Worm (Caenorhabditis elegans) whole organism, mixed stage, embryonic: Measurements from ENCODE around the gene gcy-11.

Source experiments
- M03D4.4 ChIP-seq: sonication (generic microtip); optimal IDR thresholded peaks from 2 replicates; lab custom pipeline; 2017; ENCODE audit warnings: mild to moderate bottlenecking, missing genetic modification characterization, missing compliant biosample characterization
- bed-3 ChIP-seq: fragments of 200-800 bp; sonication (Bioruptor generic); optimal IDR thresholded peaks from 3 replicates; lab custom pipeline; 2018; ENCODE audit warnings: mild to moderate bottlenecking, missing genetic modification characterization, moderate library complexity, missing compliant biosample characterization
- blmp-1 ChIP-seq: fragments of 150-350 bp; optimal IDR thresholded peaks from 2 replicates; lab custom pipeline; 2014; ENCODE audit warnings: missing biosample characterization, missing genetic modification characterization
- ceh-39 ChIP-seq: fragments of 150-350 bp; optimal IDR thresholded peaks from 2 replicates; lab custom pipeline; 2014; ENCODE audit warnings: missing biosample characterization, missing genetic modification characterization
- ceh-43 ChIP-seq: fragments of 200-800 bp; sonication (Bioruptor generic); optimal IDR thresholded peaks from 2 replicates; lab custom pipeline; 2018; ENCODE audit warnings: mild to moderate bottlenecking, missing genetic modification characterization, moderate library complexity, missing compliant biosample characterization
- ces-1 ChIP-seq: fragments of 150-350 bp; optimal IDR thresholded peaks from 2 replicates; lab custom pipeline; 2014; ENCODE audit warnings: missing biosample characterization, missing genetic modification reagents, missing genetic modification characterization
- cnd-1 ChIP-seq: fragments of 200-800 bp; sonication (Bioruptor generic); optimal IDR thresholded peaks from 2 replicates; lab custom pipeline; 2018; ENCODE audit warnings: mild to moderate bottlenecking, missing genetic modification characterization, missing compliant biosample characterization
- drap-1 ChIP-seq: fragments of 200-800 bp; sonication (Bioruptor generic); optimal IDR thresholded peaks from 3 replicates; lab custom pipeline; 2018; ENCODE audit warnings: mild to moderate bottlenecking, missing genetic modification characterization, missing compliant biosample characterization
- elt-3 ChIP-seq: fragments of 150-350 bp; optimal IDR thresholded peaks from 2 replicates; lab custom pipeline; 2014; ENCODE audit warnings: missing biosample characterization, missing genetic modification characterization
- flh-1 ChIP-seq: fragments of 200-800 bp; sonication (Bioruptor generic); optimal IDR thresholded peaks from 2 replicates; lab custom pipeline; 2018; ENCODE audit warnings: mild to moderate bottlenecking, missing genetic modification characterization, moderate library complexity, missing compliant biosample characterization
- ham-2 ChIP-seq: fragments of 200-800 bp; sonication (Bioruptor generic); optimal IDR thresholded peaks from 2 replicates; lab custom pipeline; 2018; ENCODE audit warnings: mild to moderate bottlenecking, missing genetic modification characterization, missing compliant biosample characterization
- hlh-1 ChIP-seq: fragments of 150-350 bp; optimal IDR thresholded peaks from 2 replicates; lab custom pipeline; 2014; ENCODE audit warnings: missing biosample characterization, missing genetic modification reagents, missing genetic modification characterization
- lsy-2 ChIP-seq: fragments of 150-350 bp; optimal IDR thresholded peaks from 2 replicates; lab custom pipeline; 2014; ENCODE audit warnings: missing biosample characterization, missing genetic modification characterization
- mab-5 ChIP-seq: fragments of 150-350 bp; optimal IDR thresholded peaks from 2 replicates; lab custom pipeline; 2014; ENCODE audit warnings: missing biosample characterization, missing genetic modification characterization
- mep-1 ChIP-seq: fragments of 150-350 bp; optimal IDR thresholded peaks from 2 replicates; lab custom pipeline; 2017; ENCODE audit warnings: missing biosample characterization, missing genetic modification reagents, missing genetic modification characterization, inconsistent platforms
- nhr-12 ChIP-seq: fragments of 150-350 bp; optimal IDR thresholded peaks from 2 replicates; lab custom pipeline; 2014; ENCODE audit warnings: missing biosample characterization, missing genetic modification characterization
- nhr-237 ChIP-seq: fragments of 150-350 bp; optimal IDR thresholded peaks from 2 replicates; lab custom pipeline; 2014; ENCODE audit warnings: missing biosample characterization, missing genetic modification characterization
- nhr-28 ChIP-seq: fragments of 150-350 bp; optimal IDR thresholded peaks from 2 replicates; lab custom pipeline; 2014; ENCODE audit warnings: missing biosample characterization, missing genetic modification characterization
- pha-4 ChIP-seq: fragments of 150-350 bp; optimal IDR thresholded peaks from 2 replicates; lab custom pipeline; 2018; ENCODE audit warnings: missing biosample characterization, missing genetic modification reagents, missing genetic modification characterization
- sem-2 ChIP-seq: fragments of 200-800 bp; sonication (Bioruptor generic); optimal IDR thresholded peaks from 2 replicates; lab custom pipeline; 2018; ENCODE audit warnings: mild to moderate bottlenecking, missing genetic modification characterization, missing compliant biosample characterization
- snpc-4 ChIP-seq: fragments of 150-350 bp; optimal IDR thresholded peaks from 2 replicates; lab custom pipeline; 2014; ENCODE audit warnings: missing biosample characterization, missing genetic modification characterization
- sptf-1 ChIP-seq: sonication (generic microtip); optimal IDR thresholded peaks from 2 replicates; lab custom pipeline; 2017; ENCODE audit warnings: mild to moderate bottlenecking, missing genetic modification characterization, moderate library complexity, missing compliant biosample characterization
- tbx-8 ChIP-seq: fragments of 200-800 bp; sonication (Bioruptor generic); optimal IDR thresholded peaks from 2 replicates; lab custom pipeline; 2018; ENCODE audit warnings: mild to moderate bottlenecking, missing genetic modification characterization, moderate library complexity, missing compliant biosample characterization
- unc-120 ChIP-seq: sonication (generic microtip); optimal IDR thresholded peaks from 2 replicates; lab custom pipeline; 2017; ENCODE audit warnings: missing genetic modification characterization, missing compliant biosample characterization; ENCODE audit not compliant: poor library complexity, severe bottlenecking
- unc-39 ChIP-seq: fragments of 150-350 bp; optimal IDR thresholded peaks from 2 replicates; lab custom pipeline; 2014; ENCODE audit warnings: missing biosample characterization, missing genetic modification characterization
- unc-62 ChIP-seq: fragments of 150-350 bp; optimal IDR thresholded peaks from 2 replicates; lab custom pipeline; 2014; ENCODE audit warnings: missing biosample characterization, missing genetic modification reagents, missing genetic modification characterization
- zip-8 ChIP-seq: fragments of 150-350 bp; optimal IDR thresholded peaks from 2 replicates; lab custom pipeline; 2014; ENCODE audit warnings: missing biosample characterization, missing genetic modification characterization
- ztf-11 ChIP-seq: fragments of 150-350 bp; optimal IDR thresholded peaks from 2 replicates; lab custom pipeline; 2014; ENCODE audit warnings: missing biosample characterization, missing genetic modification characterization

gcy-11 gene

DNA sequence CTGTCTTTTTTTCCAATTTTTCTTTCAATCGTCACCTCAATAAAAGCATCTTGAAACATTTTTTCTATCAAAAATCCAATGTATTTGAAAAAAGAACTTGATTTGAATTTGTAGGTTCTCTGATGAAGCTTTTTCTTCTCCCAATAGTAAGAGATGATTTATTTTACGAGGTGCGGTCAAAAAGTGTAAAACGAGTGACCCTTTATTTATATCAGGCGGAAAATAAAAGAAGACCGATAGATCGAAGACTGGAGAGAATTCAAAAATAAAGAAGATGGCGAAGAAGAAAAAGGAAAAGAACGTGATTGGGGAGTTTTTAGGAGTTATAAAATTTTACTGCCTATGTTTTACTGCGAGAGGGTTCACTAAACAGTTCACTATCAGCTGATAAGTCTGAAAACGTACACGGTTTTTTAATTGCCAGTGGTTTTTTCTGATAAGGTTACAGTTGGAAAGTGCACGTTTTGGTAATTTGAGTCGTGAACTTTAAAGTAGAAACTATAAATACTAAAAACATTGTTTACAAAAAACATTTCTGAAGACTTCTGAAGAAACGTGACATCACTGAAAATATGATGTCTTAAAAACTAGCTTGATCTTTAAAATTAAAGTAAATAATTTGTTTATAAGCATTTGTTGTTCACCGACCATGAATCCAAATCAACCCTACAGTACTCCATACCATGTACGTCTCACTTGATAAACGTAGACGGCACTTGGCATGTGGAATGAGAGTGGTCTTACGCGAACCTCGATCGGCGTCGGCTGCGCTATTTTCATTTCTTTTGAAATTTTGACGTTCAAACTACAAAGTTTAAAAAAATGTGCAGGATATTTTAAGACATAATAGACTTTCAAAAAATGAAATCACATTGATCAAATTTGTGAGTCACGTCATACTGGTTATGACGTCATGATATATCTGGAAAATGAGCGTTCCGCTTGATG lies 729 bp upstream of the gcy-11 start:
- TF ChIP-seq zip-8 (tag; lab: Kevin White, UChicago) = peak; percentile 41
- no peak for TF ChIP-seq nhr-28 (tag; lab: Kevin White, UChicago)

DNA sequence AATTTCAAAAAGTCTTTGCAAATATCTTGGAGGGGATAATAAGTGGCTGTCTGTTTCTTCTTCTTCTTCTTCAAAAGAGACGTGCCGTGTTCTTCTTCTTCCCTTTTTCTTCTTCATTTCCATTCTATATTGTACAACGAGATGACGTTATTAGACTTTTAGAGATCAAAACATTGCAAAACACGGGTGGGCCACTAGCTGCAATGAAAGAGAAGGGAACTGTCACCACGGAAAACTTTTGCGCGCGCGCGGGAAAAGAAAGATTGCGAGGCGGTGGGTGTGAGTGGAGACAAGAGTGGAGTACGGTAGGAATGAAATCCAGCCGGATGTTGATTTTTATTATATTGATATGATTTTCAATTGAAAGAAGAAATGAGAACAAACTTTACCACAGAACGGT lies 1.3 kb downstream of the gcy-11 start:
- TF ChIP-seq tbx-8 (GFP tag; lab: Kevin White, UChicago) = no peak
- no peak for TF ChIP-seq ces-1 (GFP tag; lab: Kevin White, UChicago)
- TF ChIP-seq unc-39 (tag; lab: Kevin White, UChicago) = no peak
- no peak for TF ChIP-seq bed-3 (GFP tag; lab: Kevin White, UChicago)
- no peak for TF ChIP-seq pha-4 (tag; lab: Kevin White, UChicago)
- TF ChIP-seq unc-120 (tag; lab: Kevin White, UChicago) = no peak
- TF ChIP-seq nhr-237 (tag; lab: Kevin White, UChicago) = no peak
- TF ChIP-seq sptf-1 = no peak
- TF ChIP-seq M03D4.4 (tag; lab: Kevin White, UChicago) = no peak
- TF ChIP-seq, all 35 proteins: peak for 0

DNA sequence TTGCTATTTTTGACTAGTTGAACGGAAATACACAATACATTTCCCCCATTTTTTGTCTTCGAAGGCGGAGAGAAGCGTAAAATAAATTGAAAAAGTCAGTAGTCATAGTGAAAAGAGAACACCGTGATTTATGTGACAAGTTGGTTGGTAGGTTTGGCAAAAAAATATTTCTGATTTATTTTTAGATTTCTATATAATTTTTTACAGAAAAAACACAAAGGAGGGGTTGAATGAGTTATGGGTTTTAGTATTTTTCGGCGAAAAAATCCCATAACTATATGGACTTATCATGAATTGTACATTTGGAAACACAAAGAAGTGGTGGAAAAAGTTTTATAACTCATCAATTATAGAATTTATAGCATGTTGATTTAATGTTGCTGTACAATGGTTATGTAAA lies 9.9 kb downstream of the gcy-11 start, which contains the start of gene C30G4.2:
Gene C30G4.2, minus strand, starts transcription at position 101 of the 400 bp plus-strand sequence.
- no peak for TF ChIP-seq drap-1 (GFP tag; lab: Kevin White, UChicago)
- TF ChIP-seq sem-2 (GFP tag; lab: Kevin White, UChicago) = no peak
- no peak for TF ChIP-seq ces-1 (GFP tag; lab: Kevin White, UChicago)
- TF ChIP-seq snpc-4 = no peak
- TF ChIP-seq ztf-11 (tag; lab: Kevin White, UChicago) = no peak
- TF ChIP-seq cnd-1 (tag; lab: Kevin White, UChicago) = no peak
- no peak for TF ChIP-seq nhr-12
- TF ChIP-seq, all 35 proteins: peak for 0

DNA sequence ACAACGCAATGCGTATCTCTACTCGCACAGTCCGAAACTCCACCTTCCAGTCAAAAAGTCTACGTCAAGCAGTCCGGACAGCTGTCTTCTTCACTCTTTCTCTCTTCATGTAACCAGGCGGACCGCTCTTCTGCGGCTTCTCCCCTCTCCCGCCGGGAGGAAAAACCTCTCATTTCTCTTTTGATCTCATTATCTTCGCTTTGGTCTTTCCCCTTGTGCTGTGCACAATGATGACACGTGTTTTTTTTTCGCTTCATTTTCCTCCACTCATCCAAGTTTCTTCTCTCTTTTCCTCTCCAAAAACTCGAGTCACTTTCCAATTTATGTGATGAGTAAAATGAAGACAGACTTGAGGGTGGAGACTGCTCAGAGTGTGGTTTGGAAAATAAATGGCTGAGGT lies 12.4 kb downstream of the gcy-11 start, which contains the start of gene F35B3.7:
Gene F35B3.7, minus strand, starts transcription at position 133 of the 400 bp plus-strand sequence.
- TF ChIP-seq unc-120 (tag; lab: Kevin White, UChicago) (peak; percentile 52), sptf-1 (no peak), ces-1 (GFP tag; lab: Kevin White, UChicago) (no peak), ceh-43 (GFP tag; lab: Kevin White, UChicago) (no peak), hlh-1 (peak; percentile 82)

DNA sequence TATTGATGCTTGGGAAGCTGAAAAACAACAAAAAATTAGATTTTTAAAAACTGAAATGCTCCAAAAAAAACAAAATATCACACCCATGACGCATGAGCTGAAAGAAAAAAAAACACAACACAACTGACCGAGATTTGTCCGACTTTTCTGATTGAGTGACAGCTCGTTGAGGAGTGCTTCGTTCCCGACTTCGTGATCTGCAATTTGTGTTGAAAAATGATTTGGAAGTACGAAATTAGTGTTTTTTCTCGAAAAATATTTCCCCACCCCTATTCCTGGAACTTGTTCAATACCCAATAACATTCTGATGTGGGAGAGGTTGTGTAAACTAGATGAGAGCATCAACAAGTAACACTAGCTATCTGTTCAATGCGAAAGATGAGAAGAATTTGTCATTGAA lies 13.8 kb downstream of the gcy-11 start:
- no peak for TF ChIP-seq ceh-39 (tag; lab: Kevin White, UChicago)
- no peak for TF ChIP-seq ces-1 (GFP tag; lab: Kevin White, UChicago)
- no peak for TF ChIP-seq flh-1 (GFP tag; lab: Kevin White, UChicago)
- TF ChIP-seq lsy-2 (tag; lab: Kevin White, UChicago) = no peak
- no peak for TF ChIP-seq mep-1 (tag; lab: Kevin White, UChicago)
- no peak for TF ChIP-seq sem-2 (GFP tag; lab: Kevin White, UChicago)
- no peak for TF ChIP-seq elt-3
- no peak for TF ChIP-seq pha-4 (tag; lab: Kevin White, UChicago)
- no peak for TF ChIP-seq ham-2 (GFP tag; lab: Kevin White, UChicago)
- no peak for TF ChIP-seq tbx-8 (GFP tag; lab: Kevin White, UChicago)
- no peak for TF ChIP-seq unc-62
- TF ChIP-seq mab-5 (tag; lab: Kevin White, UChicago) = no peak

DNA sequence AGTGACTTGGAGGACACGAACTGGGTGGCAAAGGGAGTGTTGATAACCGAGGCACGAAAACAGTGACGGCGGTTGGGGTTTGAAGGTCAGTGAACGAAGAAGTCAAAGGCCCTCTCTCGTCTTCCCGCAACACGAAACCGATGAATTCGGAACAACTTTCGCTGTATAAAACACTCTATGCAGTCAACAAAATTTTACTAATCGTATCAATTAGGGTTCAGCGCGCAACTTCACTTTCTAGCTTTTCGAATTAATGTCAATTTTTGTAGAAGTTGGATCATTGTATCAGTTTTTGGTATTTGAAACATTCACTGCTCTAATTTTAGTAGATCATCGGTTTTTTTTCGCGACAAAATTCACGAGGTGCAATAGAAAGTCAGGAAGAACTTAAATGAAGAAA lies 16.8 kb downstream of the gcy-11 start:
- TF ChIP-seq sem-2 (GFP tag; lab: Kevin White, UChicago) = no peak
- peak; percentile 87 for TF ChIP-seq blmp-1 (tag; lab: Kevin White, UChicago)
